Worm (Caenorhabditis elegans) whole organism, L4/young adult: ENCODE data around the gene B0001.3.

ENCODE experiments used
- W03F9.2 ChIP-seq: fragments of 150-350 bp; optimal IDR thresholded peaks from 2 replicates; lab custom pipeline; 2014; ENCODE audit warnings: missing biosample characterization, missing genetic modification characterization
- dao-5 ChIP-seq: sonication (generic microtip); optimal IDR thresholded peaks from 2 replicates; lab custom pipeline; 2016; ENCODE audit warnings: missing genotype, missing genetic modification characterization, moderate library complexity, missing compliant biosample characterization

- TF ChIP-seq W03F9.2 (tag; lab: Kevin White, UChicago) (no peak), dao-5 (tag; lab: Kevin White, UChicago) (no peak)
Observed at ce11 chrIV:12145681-12146080, at the start of gene B0001.3.
